Fruit fly (Drosophila melanogaster): ENCODE results near the gene CG43965.

dm6 chr3L:8695959-8696358 lies 29.6 kb downstream of the CG43965 start:
- TF ChIP-seq usp (GFP tag; optimal IDR thresholded peaks at IDR 0.05): no peak
- no peak for TF ChIP-seq Jra (GFP tag; optimal IDR thresholded peaks at IDR 0.05)
- TF ChIP-seq HLH106 (tag; optimal IDR thresholded peaks at IDR 0.05): no peak
- TF ChIP-seq Hr78 (GFP tag; optimal IDR thresholded peaks at IDR 0.05): no peak
- no peak for TF ChIP-seq tai (GFP tag; optimal IDR thresholded peaks at IDR 0.05)
- TF ChIP-seq h (GFP tag; optimal IDR thresholded peaks at IDR 0.05): no peak
- TF ChIP-seq woc (GFP tag; optimal IDR thresholded peaks at IDR 0.05): no peak
- TF ChIP-seq Dfd (GFP tag; optimal IDR thresholded peaks at IDR 0.05): no peak
- no peak for TF ChIP-seq dmrt93B (GFP tag; optimal IDR thresholded peaks at IDR 0.05)
- TF ChIP-seq Hr83 (GFP tag; optimal IDR thresholded peaks at IDR 0.05; ENCODE audit: poor library complexity, severe bottlenecking): no peak
